Fruit fly (Drosophila melanogaster) whole organism, pupa: Measurements from ENCODE around the gene CG3081.

Experiments used
- CG10348 ChIP-seq: fragments of 200-800 bp; sonication (Bioruptor generic); IDR thresholded peaks from 2 replicates; pipeline ENCODE4 v1.3.6; 2022; ENCODE audit warnings: missing biosample characterization, missing genetic modification characterization
- CG12605 ChIP-seq: fragments of 200-800 bp; sonication (Bioruptor generic); IDR thresholded peaks from 2 replicates; pipeline ENCODE4 v1.3.6; 2022; ENCODE audit warnings: missing biosample characterization, missing genetic modification characterization
- CG13204 ChIP-seq: fragments of 200-800 bp; sonication (Bioruptor generic); optimal IDR thresholded peaks from 2 replicates; lab custom pipeline; 2018; ENCODE audit warnings: missing biosample characterization, mild to moderate bottlenecking, missing genetic modification characterization, moderate library complexity
- CG14655 ChIP-seq: fragments of 200-800 bp; sonication (Bioruptor generic); optimal IDR thresholded peaks from 3 replicates; lab custom pipeline; 2017; ENCODE audit warnings: mild to moderate bottlenecking, missing biosample characterization, missing genetic modification reagents, missing genetic modification characterization
- CG15710 ChIP-seq: fragments of 200-800 bp; sonication (Bioruptor generic); optimal IDR thresholded peaks from 2 replicates; lab custom pipeline; 2018; ENCODE audit warnings: missing biosample characterization, mild to moderate bottlenecking, missing genetic modification characterization, moderate library complexity
- CG17806 ChIP-seq: fragments of 200-800 bp; sonication (Bioruptor generic); optimal IDR thresholded peaks from 2 replicates; lab custom pipeline; 2018; ENCODE audit warnings: missing biosample characterization, mild to moderate bottlenecking, missing genetic modification characterization, moderate library complexity
- CG32121 ChIP-seq: fragments of 200-800 bp; sonication (Bioruptor generic); IDR thresholded peaks from 2 replicates; pipeline ENCODE4 v1.3.6; 2022; ENCODE audit warnings: missing biosample characterization, missing genetic modification characterization
- CG34367 ChIP-seq: fragments of 200-800 bp; sonication (Bioruptor generic); optimal IDR thresholded peaks from 2 replicates; lab custom pipeline; 2018; ENCODE audit warnings: missing biosample characterization, mild to moderate bottlenecking, missing genetic modification characterization
- CG4496 ChIP-seq: fragments of 200-800 bp; sonication (Bioruptor generic); IDR thresholded peaks from 3 replicates; pipeline ENCODE4 v1.3.6; 2022; ENCODE audit warnings: missing biosample characterization, missing genetic modification characterization
- CG8159 ChIP-seq: fragments of 200-800 bp; sonication (Bioruptor generic); optimal IDR thresholded peaks from 3 replicates; lab custom pipeline; 2018; ENCODE audit warnings: missing biosample characterization, mild to moderate bottlenecking, missing genetic modification characterization, moderate library complexity
- CG8301 ChIP-seq: fragments of 200-800 bp; sonication (Bioruptor generic); optimal IDR thresholded peaks from 2 replicates; lab custom pipeline; 2018; ENCODE audit warnings: missing biosample characterization, mild to moderate bottlenecking, missing genetic modification characterization
- CG9948 ChIP-seq: fragments of 200-800 bp; sonication (Bioruptor generic); optimal IDR thresholded peaks from 2 replicates; lab custom pipeline; 2018; ENCODE audit warnings: missing biosample characterization, mild to moderate bottlenecking, missing genetic modification characterization, moderate library complexity
- D1 ChIP-seq: fragments of 200-800 bp; sonication (Bioruptor generic); optimal IDR thresholded peaks from 2 replicates; lab custom pipeline; 2018; ENCODE audit warnings: missing biosample characterization, mild to moderate bottlenecking, missing genetic modification characterization, moderate library complexity
- EcR ChIP-seq: fragments of 200-800 bp; sonication (Bioruptor generic); optimal IDR thresholded peaks from 3 replicates; lab custom pipeline; 2019; ENCODE audit warnings: missing biosample characterization, missing genetic modification characterization, mild to moderate bottlenecking, moderate library complexity, missing genetic modification reagents
- Ets98B ChIP-seq: fragments of 200-800 bp; sonication (Bioruptor generic); IDR thresholded peaks from 2 replicates; pipeline ENCODE4 v1.3.6; 2022; ENCODE audit warnings: missing biosample characterization, missing genetic modification characterization
- Pif1A ChIP-seq: fragments of 200-800 bp; sonication (Bioruptor generic); optimal IDR thresholded peaks from 3 replicates; lab custom pipeline; 2016; ENCODE audit warnings: missing biosample characterization, missing genetic modification characterization
- Pif1B ChIP-seq: fragments of 200-800 bp; sonication (Bioruptor generic); optimal IDR thresholded peaks from 3 replicates; lab custom pipeline; 2016; ENCODE audit warnings: missing biosample characterization, missing genetic modification characterization
- Snoo ChIP-seq: fragments of 200-800 bp; sonication (Bioruptor generic); optimal IDR thresholded peaks from 3 replicates; lab custom pipeline; 2017; ENCODE audit warnings: missing biosample characterization, mild to moderate bottlenecking, missing genetic modification characterization, inconsistent platforms
- fd96Ca ChIP-seq: fragments of 200-800 bp; sonication (Bioruptor generic); IDR thresholded peaks from 3 replicates; pipeline ENCODE4 v1.3.6; 2022; ENCODE audit warnings: missing biosample characterization, missing genetic modification characterization
- gl ChIP-seq: fragments of 200-800 bp; sonication (Bioruptor generic); optimal IDR thresholded peaks from 2 replicates; lab custom pipeline; 2018; ENCODE audit warnings: missing biosample characterization, mild to moderate bottlenecking, missing genetic modification characterization
- rn ChIP-seq: fragments of 200-800 bp; sonication (Bioruptor generic); IDR thresholded peaks from 2 replicates; pipeline ENCODE4 v1.3.6; 2022; ENCODE audit warnings: missing biosample characterization, missing genetic modification characterization

CG3081 gene

dm6 chrX:4612454-4612853 is 31.3 kb downstream of the CG3081 start:
- no peak for TF ChIP-seq CG9948 (tag; lab: Kevin White, UChicago)
- TF ChIP-seq D1 (tag; lab: Kevin White, UChicago), result no peak
- TF ChIP-seq CG8159 (tag; lab: Kevin White, UChicago), result no peak
- TF ChIP-seq Ets98B, result no peak
- TF ChIP-seq CG14655 (GFP tag; lab: Kevin White, UChicago), result no peak
- TF ChIP-seq CG8301 (tag; lab: Kevin White, UChicago), result no peak
- no peak for TF ChIP-seq CG12605 (GFP tag; lab: Robert Waterston, UW)
- no peak for TF ChIP-seq CG4496 (GFP tag; lab: Robert Waterston, UW)
- TF ChIP-seq CG34367 (tag; lab: Kevin White, UChicago), result no peak

- TF ChIP-seq D1 (tag; lab: Kevin White, UChicago) (no peak), Pif1B (GFP tag; lab: Kevin White, UChicago) (no peak), CG13204 (no peak), CG9948 (tag; lab: Kevin White, UChicago) (no peak), CG34367 (tag; lab: Kevin White, UChicago) (no peak), CG10348 (GFP tag; lab: Robert Waterston, UW) (no peak), gl (tag; lab: Kevin White, UChicago) (no peak), Ets98B (no peak), CG4496 (GFP tag; lab: Robert Waterston, UW) (no peak), CG17806 (tag; lab: Kevin White, UChicago) (no peak)
These were observed 33.3 kb downstream of the CG3081 start for dm6 chrX:4610481-4610880.

dm6 chrX:4609737-4610136 is 34.0 kb downstream of the CG3081 start:
- TF ChIP-seq CG8301 (tag; lab: Kevin White, UChicago), result no peak
- TF ChIP-seq, all 21 proteins: peak for 0

dm6 chrX:4606447-4606846 is 37.3 kb downstream of the CG3081 start:
- TF ChIP-seq CG17806 (tag; lab: Kevin White, UChicago) (no peak), CG8159 (tag; lab: Kevin White, UChicago) (no peak), Pif1A (GFP tag; lab: Kevin White, UChicago) (no peak), CG12605 (GFP tag; lab: Robert Waterston, UW) (no peak), Snoo (tag; lab: Kevin White, UChicago) (no peak), rn (GFP tag; lab: Robert Waterston, UW) (no peak), CG13204 (no peak), CG14655 (GFP tag; lab: Kevin White, UChicago) (no peak), fd96Ca (GFP tag; lab: Robert Waterston, UW) (no peak), Pif1B (GFP tag; lab: Kevin White, UChicago) (no peak), EcR (GFP tag; lab: Kevin White, UChicago) (no peak), CG10348 (GFP tag; lab: Robert Waterston, UW) (no peak), CG8301 (tag; lab: Kevin White, UChicago) (no peak), CG34367 (tag; lab: Kevin White, UChicago) (no peak), CG9948 (tag; lab: Kevin White, UChicago) (no peak), D1 (tag; lab: Kevin White, UChicago) (no peak), CG15710 (no peak), CG4496 (GFP tag; lab: Robert Waterston, UW) (no peak), gl (tag; lab: Kevin White, UChicago) (no peak), CG32121 (GFP tag; lab: Robert Waterston, UW) (no peak)

- no peak for TF ChIP-seq Ets98B
- no peak for TF ChIP-seq CG17806 (tag; lab: Kevin White, UChicago)
- TF ChIP-seq CG15710, result no peak
- no peak for TF ChIP-seq CG10348 (GFP tag; lab: Robert Waterston, UW)
- no peak for TF ChIP-seq gl (tag; lab: Kevin White, UChicago)
- TF ChIP-seq CG9948 (tag; lab: Kevin White, UChicago), result no peak
- TF ChIP-seq CG14655 (GFP tag; lab: Kevin White, UChicago), result no peak
- TF ChIP-seq Pif1B (GFP tag; lab: Kevin White, UChicago), result no peak
- TF ChIP-seq rn (GFP tag; lab: Robert Waterston, UW), result no peak
These were observed 38.5 kb downstream of the CG3081 start for dm6 chrX:4605313-4605712.

dm6 chrX:4604553-4604952 is 39.2 kb downstream of the CG3081 start:
- TF ChIP-seq CG9948 (tag; lab: Kevin White, UChicago), result no peak
- TF ChIP-seq EcR (GFP tag; lab: Kevin White, UChicago), result no peak
- TF ChIP-seq fd96Ca (GFP tag; lab: Robert Waterston, UW), result no peak
- no peak for TF ChIP-seq CG10348 (GFP tag; lab: Robert Waterston, UW)
- TF ChIP-seq CG17806 (tag; lab: Kevin White, UChicago), result no peak
- TF ChIP-seq gl (tag; lab: Kevin White, UChicago), result no peak
- TF ChIP-seq CG8301 (tag; lab: Kevin White, UChicago), result no peak
- TF ChIP-seq CG4496 (GFP tag; lab: Robert Waterston, UW), result no peak
- no peak for TF ChIP-seq CG15710
- no peak for TF ChIP-seq rn (GFP tag; lab: Robert Waterston, UW)
- no peak for TF ChIP-seq CG32121 (GFP tag; lab: Robert Waterston, UW)
- TF ChIP-seq Pif1A (GFP tag; lab: Kevin White, UChicago), result no peak

- TF ChIP-seq EcR (GFP tag; lab: Kevin White, UChicago) (no peak), gl (tag; lab: Kevin White, UChicago) (no peak), Pif1A (GFP tag; lab: Kevin White, UChicago) (no peak), CG13204 (no peak), CG12605 (GFP tag; lab: Robert Waterston, UW) (no peak), Ets98B (no peak), fd96Ca (GFP tag; lab: Robert Waterston, UW) (no peak), CG8159 (tag; lab: Kevin White, UChicago) (no peak), CG14655 (GFP tag; lab: Kevin White, UChicago) (no peak), CG34367 (tag; lab: Kevin White, UChicago) (no peak), rn (GFP tag; lab: Robert Waterston, UW) (no peak), CG10348 (GFP tag; lab: Robert Waterston, UW) (no peak), D1 (tag; lab: Kevin White, UChicago) (no peak), Pif1B (GFP tag; lab: Kevin White, UChicago) (no peak), CG32121 (GFP tag; lab: Robert Waterston, UW) (no peak), Snoo (tag; lab: Kevin White, UChicago) (no peak), CG15710 (no peak), CG4496 (GFP tag; lab: Robert Waterston, UW) (no peak), CG17806 (tag; lab: Kevin White, UChicago) (no peak), CG9948 (tag; lab: Kevin White, UChicago) (no peak)
These were observed 39.7 kb downstream of the CG3081 start for dm6 chrX:4604107-4604506.
